Fruit fly (Drosophila melanogaster): ENCODE results near the gene PAPLA1.

DNA sequence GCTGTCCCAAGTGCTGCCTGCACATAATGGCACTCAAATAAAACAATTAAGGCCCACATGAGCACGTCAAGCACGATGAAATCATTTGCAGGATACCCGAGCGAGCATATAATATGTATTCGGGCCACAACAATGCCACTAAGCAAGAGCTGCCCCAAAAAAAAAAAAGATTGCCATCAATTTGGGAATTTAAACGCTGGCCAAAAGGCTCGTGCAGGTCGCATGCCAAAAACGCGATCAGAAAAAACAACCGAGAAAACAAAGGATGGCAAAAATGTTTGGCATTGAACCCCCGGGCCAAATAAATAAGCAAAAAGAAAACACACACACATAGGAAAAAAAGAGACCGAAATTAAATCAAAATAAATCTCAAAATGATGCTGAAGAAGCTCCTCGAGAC lies 16.7 kb downstream of the PAPLA1 start:
- no peak for TF ChIP-seq Myc (optimal IDR thresholded peaks at IDR 0.05)
- no peak for TF ChIP-seq psq (optimal IDR thresholded peaks at IDR 0.05)
- TF ChIP-seq h (optimal IDR thresholded peaks at IDR 0.05): no peak

Measured in Kc167 (cell line).